Fruit fly (Drosophila melanogaster) whole organism, embryonic: ENCODE data around the gene Trs23.
A peak's percentile ranks its signal among the peaks of the same experiment; 100 is the strongest.

Source experiments
- B-H1 ChIP-seq: fragments of 200-800 bp; sonication (Bioruptor generic); IDR thresholded peaks from 3 replicates; pipeline ENCODE4 v1.3.6; 2022; ENCODE audit warnings: missing biosample characterization, missing genetic modification characterization
- Bteb2 ChIP-seq: fragments of 200-800 bp; sonication (Bioruptor generic); optimal IDR thresholded peaks from 2 replicates; lab custom pipeline; 2016; ENCODE audit warnings: missing biosample characterization, missing genetic modification characterization
- CG10147 ChIP-seq: fragments of 200-800 bp; sonication (Bioruptor generic); optimal IDR thresholded peaks from 2 replicates; lab custom pipeline; 2019; ENCODE audit warnings: missing biosample characterization, mild to moderate bottlenecking, missing genetic modification characterization, moderate library complexity
- CG10321 ChIP-seq: fragments of 200-800 bp; sonication (Bioruptor generic); IDR thresholded peaks from 2 replicates; pipeline ENCODE4 v1.3.6; 2022; ENCODE audit warnings: missing biosample characterization, missing genetic modification characterization
- CG10565 ChIP-seq: fragments of 200-800 bp; sonication (Bioruptor generic); optimal IDR thresholded peaks from 3 replicates; lab custom pipeline; 2016; ENCODE audit warnings: missing biosample characterization, mild to moderate bottlenecking, missing genetic modification characterization
- CG11093 ChIP-seq: fragments of 200-800 bp; sonication (Bioruptor generic); IDR thresholded peaks from 3 replicates; pipeline ENCODE4 v1.3.6; 2022; ENCODE audit warnings: missing biosample characterization, missing genetic modification characterization
- CG12071 ChIP-seq: fragments of 200-800 bp; sonication (Bioruptor generic); optimal IDR thresholded peaks from 3 replicates; lab custom pipeline; 2018; ENCODE audit warnings: missing biosample characterization, mild to moderate bottlenecking, missing genetic modification characterization
- CG12659 ChIP-seq: fragments of 200-800 bp; sonication (Bioruptor generic); optimal IDR thresholded peaks from 3 replicates; lab custom pipeline; 2017; ENCODE audit warnings: mild to moderate bottlenecking, missing biosample characterization, missing genetic modification reagents, missing genetic modification characterization
- CG13775 ChIP-seq: fragments of 200-800 bp; sonication (Bioruptor generic); optimal IDR thresholded peaks from 3 replicates; lab custom pipeline; 2017; ENCODE audit warnings: missing biosample characterization, mild to moderate bottlenecking, missing genetic modification characterization
- CG14965 ChIP-seq: fragments of 200-800 bp; sonication (Bioruptor generic); optimal IDR thresholded peaks from 2 replicates; lab custom pipeline; 2016; ENCODE audit warnings: missing biosample characterization, missing genetic modification characterization, borderline replicate concordance
- CG17186 ChIP-seq: fragments of 200-800 bp; sonication (Bioruptor generic); optimal IDR thresholded peaks from 3 replicates; lab custom pipeline; 2017; ENCODE audit warnings: missing biosample characterization, missing genetic modification reagents, missing genetic modification characterization
- CG18262 ChIP-seq: fragments of 200-800 bp; optimal IDR thresholded peaks from 3 replicates; lab custom pipeline; 2019; ENCODE audit warnings: missing biosample characterization, mild to moderate bottlenecking, missing genetic modification characterization, moderate library complexity
- CG2202 ChIP-seq: fragments of 200-800 bp; sonication (Bioruptor generic); optimal IDR thresholded peaks from 2 replicates; lab custom pipeline; 2018; ENCODE audit warnings: missing biosample characterization, mild to moderate bottlenecking, missing genetic modification characterization
- CG30431 ChIP-seq: fragments of 200-800 bp; sonication (Bioruptor generic); optimal IDR thresholded peaks from 2 replicates; lab custom pipeline; 2017; ENCODE audit warnings: missing biosample characterization, missing genetic modification characterization
- CG31365 ChIP-seq: fragments of 200-800 bp; sonication (Bioruptor generic); optimal IDR thresholded peaks from 2 replicates; lab custom pipeline; 2018; ENCODE audit warnings: missing biosample characterization, mild to moderate bottlenecking, missing genetic modification characterization
- CG32767 ChIP-seq: fragments of 200-800 bp; sonication (Bioruptor generic); IDR thresholded peaks from 2 replicates; pipeline ENCODE4 v1.3.6; 2022; ENCODE audit warnings: missing biosample characterization, missing genetic modification characterization
- CG34224 ChIP-seq: fragments of 200-800 bp; sonication (Bioruptor generic); IDR thresholded peaks from 3 replicates; pipeline ENCODE4 v1.3.6; 2022; ENCODE audit warnings: missing biosample characterization, missing genetic modification characterization; ENCODE audit not compliant: partially characterized antibody
- CG4730 ChIP-seq: fragments of 200-800 bp; sonication (Bioruptor generic); IDR thresholded peaks from 2 replicates; pipeline ENCODE4 v1.3.6; 2022; ENCODE audit warnings: missing biosample characterization, missing genetic modification characterization
- CG6791 ChIP-seq: fragments of 200-800 bp; sonication (Bioruptor generic); IDR thresholded peaks from 3 replicates; pipeline ENCODE4 v1.3.6; 2022; ENCODE audit warnings: missing biosample characterization, missing genetic modification characterization; ENCODE audit not compliant: partially characterized antibody
- CG6813 ChIP-seq: fragments of 200-800 bp; sonication (Bioruptor generic); optimal IDR thresholded peaks from 2 replicates; lab custom pipeline; 2017; ENCODE audit warnings: missing biosample characterization, missing genetic modification characterization, mild to moderate bottlenecking, moderate library complexity, missing genetic modification reagents
- CG8089 ChIP-seq: fragments of 200-800 bp; sonication (Bioruptor generic); optimal IDR thresholded peaks from 3 replicates; lab custom pipeline; 2016; ENCODE audit warnings: missing biosample characterization, missing genetic modification characterization
- CG8765 ChIP-seq: fragments of 200-800 bp; sonication (Bioruptor generic); IDR thresholded peaks from 2 replicates; pipeline ENCODE4 v1.3.6; 2022; ENCODE audit warnings: missing biosample characterization, missing genetic modification characterization
- CG8924 ChIP-seq: fragments of 200-800 bp; optimal IDR thresholded peaks from 3 replicates; lab custom pipeline; 2019; ENCODE audit warnings: missing biosample characterization, mild to moderate bottlenecking, missing genetic modification characterization, moderate library complexity
- D19B ChIP-seq: fragments of 200-800 bp; sonication (Bioruptor generic); optimal IDR thresholded peaks from 2 replicates; lab custom pipeline; 2017; ENCODE audit warnings: missing biosample characterization, mild to moderate bottlenecking, missing genetic modification characterization
- Fer1 ChIP-seq: fragments of 200-800 bp; sonication (Bioruptor generic); optimal IDR thresholded peaks from 2 replicates; lab custom pipeline; 2017; ENCODE audit warnings: missing biosample characterization, mild to moderate bottlenecking, missing genetic modification characterization
- HHEX ChIP-seq: fragments of 200-800 bp; sonication (Bioruptor generic); optimal IDR thresholded peaks from 3 replicates; lab custom pipeline; 2017; ENCODE audit warnings: missing biosample characterization, mild to moderate bottlenecking, missing genetic modification characterization, missing genetic modification reagents
- Hsf ChIP-seq: fragments of 200-800 bp; sonication (Bioruptor generic); optimal IDR thresholded peaks from 3 replicates; lab custom pipeline; 2016; ENCODE audit warnings: missing biosample characterization, missing genetic modification characterization
- Med ChIP-seq: fragments of 200-800 bp; sonication (Bioruptor generic); peaks from one replicate; lab custom pipeline; 2016; ENCODE audit warnings: missing biosample characterization, missing genetic modification characterization, mild to moderate bottlenecking, inconsistent platforms, moderate library complexity
- Taf1 ChIP-seq: fragments of 200-800 bp; sonication (Bioruptor generic); IDR thresholded peaks from 2 replicates; pipeline ENCODE4 v1.3.6; 2022; ENCODE audit warnings: missing biosample characterization, missing genetic modification characterization
- Usf ChIP-seq: fragments of 200-800 bp; sonication (Bioruptor generic); optimal IDR thresholded peaks from 2 replicates; lab custom pipeline; 2017; ENCODE audit warnings: missing genotype, missing biosample characterization, missing genetic modification characterization
- ara ChIP-seq: fragments of 200-800 bp; sonication (Bioruptor generic); IDR thresholded peaks from 2 replicates; pipeline ENCODE4 v1.3.6; 2022; ENCODE audit warnings: missing biosample characterization, missing genetic modification characterization
- cad ChIP-seq: fragments of >200 bp; optimal IDR thresholded peaks from 2 replicates; lab custom pipeline; 2017; ENCODE audit warnings: missing biosample characterization, missing genetic modification characterization
- cato ChIP-seq: fragments of 200-800 bp; sonication (Bioruptor generic); optimal IDR thresholded peaks from 2 replicates; lab custom pipeline; 2016; ENCODE audit warnings: missing biosample characterization, missing genetic modification characterization, borderline replicate concordance
- disco-r ChIP-seq: fragments of 200-800 bp; sonication (Bioruptor generic); optimal IDR thresholded peaks from 2 replicates; lab custom pipeline; 2016; ENCODE audit warnings: missing biosample characterization, missing genetic modification characterization
- dm ChIP-seq: fragments of 200-800 bp; sonication (Bioruptor generic); optimal IDR thresholded peaks from 3 replicates; lab custom pipeline; 2016; ENCODE audit warnings: missing biosample characterization, missing genetic modification characterization
- gem ChIP-seq: fragments of 200-800 bp; sonication (Bioruptor generic); optimal IDR thresholded peaks from 2 replicates; lab custom pipeline; 2019; ENCODE audit warnings: missing biosample characterization, mild to moderate bottlenecking, missing genetic modification characterization, moderate library complexity
- ham ChIP-seq: fragments of 200-800 bp; sonication (Bioruptor generic); IDR thresholded peaks from 2 replicates; pipeline ENCODE4 v1.3.6; 2022; ENCODE audit warnings: missing biosample characterization, missing genetic modification characterization
- hb ChIP-seq: fragments of 200-800 bp; sonication (Bioruptor generic); IDR thresholded peaks from 3 replicates; pipeline ENCODE4 v1.3.6; 2022; ENCODE audit warnings: missing biosample characterization, missing genetic modification characterization; ENCODE audit not compliant: partially characterized antibody
- hbn ChIP-seq: fragments of 200-800 bp; sonication (Bioruptor generic); IDR thresholded peaks from 2 replicates; pipeline ENCODE4 v1.3.6; 2022; ENCODE audit warnings: missing biosample characterization, missing genetic modification characterization; ENCODE audit not compliant: partially characterized antibody
- lov ChIP-seq, 2 experiments: fragments of 200-800 bp in 1 of 2; fragments of >200 bp in 1 of 2; sonication (Bioruptor generic) in 1 of 2; IDR thresholded peaks in 1 of 2; optimal IDR thresholded peaks in 1 of 2; 2 replicates in 1 of 2; 3 replicates in 1 of 2; pipeline versions ENCODE4 v1.3.6 to Lab custom; 2017 to 2022; ENCODE audit warnings: missing biosample characterization in 1 of 2, missing genetic modification characterization in 1 of 2
- luna ChIP-seq: fragments of 200-800 bp; sonication (Bioruptor generic); optimal IDR thresholded peaks from 2 replicates; lab custom pipeline; 2016; ENCODE audit warnings: missing biosample characterization, missing genetic modification characterization
- nerfin-2 ChIP-seq: fragments of 200-800 bp; sonication (Bioruptor generic); IDR thresholded peaks from 2 replicates; pipeline ENCODE4 v1.3.6; 2022; ENCODE audit warnings: missing biosample characterization, missing genetic modification characterization; ENCODE audit not compliant: partially characterized antibody
- pfk ChIP-seq: fragments of 200-800 bp; sonication (Bioruptor generic); optimal IDR thresholded peaks from 2 replicates; lab custom pipeline; 2018; ENCODE audit warnings: missing biosample characterization, mild to moderate bottlenecking, missing genetic modification characterization, moderate library complexity
- scrt ChIP-seq: fragments of 200-800 bp; sonication (Bioruptor generic); optimal IDR thresholded peaks from 2 replicates; lab custom pipeline; 2018; ENCODE audit warnings: missing biosample characterization, mild to moderate bottlenecking, missing genetic modification characterization, moderate library complexity
- sens ChIP-seq: fragments of 200-800 bp; sonication (Bioruptor generic); peaks from one replicate; lab custom pipeline; 2016; ENCODE audit warnings: missing biosample characterization, missing genetic modification characterization
- sim ChIP-seq: fragments of 200-800 bp; sonication (Bioruptor generic); IDR thresholded peaks from 2 replicates; pipeline ENCODE4 v1.3.6; 2022; ENCODE audit warnings: missing biosample characterization, missing genetic modification characterization
- sna ChIP-seq: fragments of 200-800 bp; sonication (Bioruptor generic); IDR thresholded peaks from 2 replicates; pipeline ENCODE4 v1.3.6; 2022; ENCODE audit warnings: missing biosample characterization, missing genetic modification characterization; ENCODE audit not compliant: partially characterized antibody
- stwl ChIP-seq: fragments of 200-800 bp; sonication (Bioruptor generic); optimal IDR thresholded peaks from 3 replicates; lab custom pipeline; 2018; ENCODE audit warnings: missing biosample characterization, mild to moderate bottlenecking, missing genetic modification characterization, moderate library complexity
- tll ChIP-seq, 2 experiments: fragments of 200-800 bp in 1 of 2; fragments of >200 bp in 1 of 2; sonication (Bioruptor generic) in 1 of 2; optimal IDR thresholded peaks; 2 replicates each; lab custom pipeline; 2017 to 2019; ENCODE audit warnings: missing biosample characterization in 2 of 2, missing genetic modification characterization in 2 of 2, mild to moderate bottlenecking in 1 of 2, moderate library complexity in 1 of 2
- trem ChIP-seq: fragments of 200-800 bp; optimal IDR thresholded peaks from 3 replicates; lab custom pipeline; 2019; ENCODE audit warnings: missing biosample characterization, mild to moderate bottlenecking, missing genetic modification characterization, moderate library complexity

Gene Trs23

dm6 chr2L:8699895-8700314, 13.9 kb downstream of the Trs23 start (continued):
- TF ChIP-seq CG8765 (GFP tag; lab: Robert Waterston, UW): no peak
- no peak for TF ChIP-seq dm (GFP tag; lab: Kevin White, UChicago)
- no peak for TF ChIP-seq CG10321 (GFP tag; lab: Robert Waterston, UW)
- peak; percentile 87 for TF ChIP-seq sens (GFP tag; lab: Kevin White, UChicago)
- TF ChIP-seq Med (GFP tag; lab: Kevin White, UChicago): peak; percentile 91
- TF ChIP-seq ham (GFP tag; lab: Robert Waterston, UW): no peak
- TF ChIP-seq CG8924 (tag; lab: Kevin White, UChicago): peak; percentile 71
- TF ChIP-seq Hsf (GFP tag; lab: Kevin White, UChicago): no peak
- TF ChIP-seq B-H1 (GFP tag; lab: Robert Waterston, UW): no peak
- no peak for TF ChIP-seq CG14965
- no peak for TF ChIP-seq cad (GFP tag; lab: Kevin White, UChicago)
- no peak for TF ChIP-seq disco-r (GFP tag; lab: Kevin White, UChicago)
- no peak for TF ChIP-seq sim (GFP tag; lab: Robert Waterston, UW)
- TF ChIP-seq CG34224 (GFP tag; lab: Robert Waterston, UW): no peak
- no peak for TF ChIP-seq stwl (tag; lab: Kevin White, UChicago)
- TF ChIP-seq trem (tag; lab: Kevin White, UChicago): no peak
- TF ChIP-seq CG6791 (GFP tag; lab: Robert Waterston, UW): no peak
- peak; percentile 29 for TF ChIP-seq CG31365
- TF ChIP-seq CG17186: no peak
- TF ChIP-seq CG2202: peak; percentile 64
- TF ChIP-seq CG30431 (GFP tag; lab: Kevin White, UChicago): no peak
- no peak for TF ChIP-seq CG13775 (GFP tag; lab: Kevin White, UChicago)
- TF ChIP-seq sna (GFP tag; lab: Robert Waterston, UW): no peak
- no peak for TF ChIP-seq tll (GFP tag; optimal IDR thresholded peaks at IDR 0.05; lab: Kevin White, UChicago)
- TF ChIP-seq Fer1 (GFP tag; lab: Kevin White, UChicago): peak; percentile 79
- TF ChIP-seq CG12071: peak; percentile 80
- no peak for TF ChIP-seq hbn (GFP tag; lab: Robert Waterston, UW)
- TF ChIP-seq lov (optimal IDR thresholded peaks at IDR 0.05; lab: Kevin White, UChicago): no peak
- TF ChIP-seq lov (GFP tag; IDR thresholded peaks at IDR 0.05; lab: Robert Waterston, UW): no peak
- TF ChIP-seq CG12659 (GFP tag; lab: Kevin White, UChicago): peak; percentile 49
- peak; percentile 74 for TF ChIP-seq HHEX
- TF ChIP-seq D19B (GFP tag; lab: Kevin White, UChicago): no peak
- no peak for TF ChIP-seq Taf1 (GFP tag; lab: Robert Waterston, UW)
- TF ChIP-seq CG10147 (GFP tag; lab: Kevin White, UChicago): peak; percentile 19
- TF ChIP-seq CG18262 (tag; lab: Kevin White, UChicago): no peak
- TF ChIP-seq nerfin-2 (GFP tag; lab: Robert Waterston, UW): no peak
- TF ChIP-seq ara (GFP tag; lab: Robert Waterston, UW): no peak
- no peak for TF ChIP-seq CG8089 (GFP tag; lab: Kevin White, UChicago)
- no peak for TF ChIP-seq luna (GFP tag; lab: Kevin White, UChicago)
- no peak for TF ChIP-seq CG11093
- TF ChIP-seq hb (GFP tag; lab: Robert Waterston, UW): no peak
- TF ChIP-seq scrt: peak; percentile 59
- TF ChIP-seq CG32767: peak; percentile 31; the same call in 1 of the 2 replicates
- TF ChIP-seq CG6813 (GFP tag; lab: Kevin White, UChicago): peak; percentile 55
- TF ChIP-seq Usf (GFP tag; lab: Kevin White, UChicago): no peak
- peak; percentile 58 for TF ChIP-seq pfk (GFP tag; lab: Kevin White, UChicago)
- TF ChIP-seq gem (tag; lab: Kevin White, UChicago): peak; percentile 58
- no peak for TF ChIP-seq Bteb2 (GFP tag; lab: Kevin White, UChicago)
- no peak for TF ChIP-seq CG4730 (GFP tag; lab: Robert Waterston, UW)
- no peak for TF ChIP-seq CG10565 (GFP tag; lab: Kevin White, UChicago)
- TF ChIP-seq cato (GFP tag; lab: Kevin White, UChicago): no peak
